Worm (Caenorhabditis elegans): ENCODE data around the gene nlp-82.

- TF ChIP-seq blmp-1 (tag; optimal IDR thresholded peaks at IDR 0.05) (no peak), snpc-4 (tag; optimal IDR thresholded peaks at IDR 0.05) (no peak), lsy-2 (tag; optimal IDR thresholded peaks at IDR 0.05) (no peak), unc-120 (tag; optimal IDR thresholded peaks at IDR 0.05; ENCODE audit: poor library complexity, severe bottlenecking) (no peak), pha-4 (tag; optimal IDR thresholded peaks at IDR 0.05) (no peak), unc-62 (GFP tag; optimal IDR thresholded peaks at IDR 0.05) (no peak), nhr-237 (tag; optimal IDR thresholded peaks at IDR 0.05) (no peak)
Measured at ce11 chrII:9303545-9303944, 49.5 kb upstream of the nlp-82 start.
